Fruit fly (Drosophila melanogaster): ENCODE data around the gene Prosalpha6T.

dm6 chr2L:13205256-13205655, 26.6 kb upstream of the Prosalpha6T start:
- no peak for TF ChIP-seq psq (optimal IDR thresholded peaks at IDR 0.05)
- TF ChIP-seq ttk (optimal IDR thresholded peaks at IDR 0.05), result no peak
- no peak for TF ChIP-seq h (optimal IDR thresholded peaks at IDR 0.05)
- TF ChIP-seq Sin3A (optimal IDR thresholded peaks at IDR 0.05), result no peak
- no peak for TF ChIP-seq insv (optimal IDR thresholded peaks at IDR 0.05)
- no peak for TF ChIP-seq Myc (optimal IDR thresholded peaks at IDR 0.05)

Measured in Kc167 (cell line).